Worm (Caenorhabditis elegans): ENCODE data around the gene Y70C5B.2.

DNA sequence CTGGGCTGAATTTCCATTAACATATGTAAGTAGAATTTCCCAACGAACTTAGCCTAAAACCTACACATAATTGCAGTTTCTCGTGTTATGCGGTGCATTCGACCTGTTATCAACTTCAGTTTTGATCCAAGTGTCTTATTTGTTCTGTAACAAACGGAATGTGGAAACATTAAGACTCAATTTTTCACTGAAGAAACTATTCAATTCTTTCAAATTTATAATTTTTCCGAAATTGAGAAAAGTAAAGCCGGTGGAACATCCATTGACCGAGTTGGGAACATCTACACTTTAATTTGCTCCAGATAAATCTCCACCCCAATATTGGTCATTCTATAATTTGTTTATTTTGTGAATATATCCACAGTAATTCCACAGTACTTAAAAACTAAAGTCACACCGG is 13.7 kb upstream of the Y70C5B.2 start:
- TF ChIP-seq nfya-1 (tag; optimal IDR thresholded peaks at IDR 0.05; ENCODE audit: borderline replicate concordance, insufficient read depth): no peak
- no peak for TF ChIP-seq snpc-4 (GFP tag; optimal IDR thresholded peaks at IDR 0.05)
- TF ChIP-seq snpc-4 (tag; optimal IDR thresholded peaks at IDR 0.05): no peak
- no peak for TF ChIP-seq unc-130 (GFP tag; optimal IDR thresholded peaks at IDR 0.05)
- TF ChIP-seq madf-10 (tag; optimal IDR thresholded peaks at IDR 0.05): no peak

Data from whole organism, young adult.